Worm (Caenorhabditis elegans) whole organism, L2 larva: ENCODE measurements around the gene trm-1.

Source experiments
- F13H6.1 ChIP-seq: sonication (generic microtip); optimal IDR thresholded peaks from 2 replicates; lab custom pipeline; 2016; ENCODE audit warnings: missing genetic modification characterization, missing compliant biosample characterization
- ama-1 ChIP-seq: fragments of 150-350 bp; optimal IDR thresholded peaks from 2 replicates; lab custom pipeline; 2018; ENCODE audit warnings: inconsistent platforms
- ceh-16 ChIP-seq: fragments of 150-350 bp; optimal IDR thresholded peaks from 2 replicates; lab custom pipeline; 2014; ENCODE audit warnings: missing biosample characterization, missing genetic modification characterization
- egl-27 ChIP-seq: sonication (generic microtip); optimal IDR thresholded peaks from 3 replicates; lab custom pipeline; 2017; ENCODE audit warnings: missing biosample characterization, missing genetic modification reagents, missing genetic modification characterization
- elt-1 ChIP-seq: fragments of 150-350 bp; optimal IDR thresholded peaks from 2 replicates; lab custom pipeline; 2014; ENCODE audit warnings: missing biosample characterization, missing genetic modification characterization
- lin-13 ChIP-seq: fragments of 150-350 bp; optimal IDR thresholded peaks from 2 replicates; lab custom pipeline; 2014; ENCODE audit warnings: missing biosample characterization, missing genetic modification reagents, missing genetic modification characterization
- mab-5 ChIP-seq: fragments of 150-350 bp; optimal IDR thresholded peaks from 2 replicates; lab custom pipeline; 2014; ENCODE audit warnings: missing biosample characterization, missing genetic modification characterization
- nhr-10 ChIP-seq: sonication (generic microtip); optimal IDR thresholded peaks from 2 replicates; lab custom pipeline; 2017; ENCODE audit warnings: missing biosample characterization, missing genetic modification characterization
- nhr-11 ChIP-seq: fragments of 150-350 bp; optimal IDR thresholded peaks from 2 replicates; lab custom pipeline; 2014; ENCODE audit warnings: missing biosample characterization, missing genetic modification characterization
- nhr-12 ChIP-seq: fragments of 150-350 bp; optimal IDR thresholded peaks from 2 replicates; lab custom pipeline; 2014; ENCODE audit warnings: missing biosample characterization, missing genetic modification characterization
- unc-55 ChIP-seq: fragments of 150-350 bp; sonication (generic microtip); optimal IDR thresholded peaks from 3 replicates; lab custom pipeline; 2014; ENCODE audit warnings: missing biosample characterization, missing genetic modification reagents, missing genetic modification characterization
- unc-62 ChIP-seq: fragments of 150-350 bp; optimal IDR thresholded peaks from 2 replicates; lab custom pipeline; 2014; ENCODE audit warnings: missing biosample characterization, missing genetic modification reagents, missing genetic modification characterization

DNA sequence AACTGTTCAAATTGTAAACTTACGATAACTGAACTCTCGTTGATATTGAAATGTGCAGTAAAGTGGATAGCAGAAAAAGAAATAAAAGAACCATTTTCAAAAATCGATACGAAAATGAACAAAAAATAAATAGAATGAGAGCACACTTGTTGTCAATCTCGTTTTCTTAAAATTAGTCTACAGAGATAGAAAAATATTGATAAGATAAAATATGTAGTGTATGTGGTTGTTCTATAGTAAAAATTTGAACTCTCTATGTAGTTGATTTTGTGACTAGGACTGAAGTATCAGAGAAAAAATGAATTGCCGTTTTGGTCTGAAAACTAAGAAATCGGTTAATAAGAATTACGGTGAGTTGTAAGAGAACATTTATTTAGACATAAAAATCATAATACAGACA is 14.1 kb downstream of the trm-1 start, which contains the start of gene cest-2.1:
- TF ChIP-seq ama-1 (lab: Kevin White, UChicago) (no peak), mab-5 (no peak), unc-62 (GFP tag; lab: Kevin White, UChicago) (no peak), nhr-12 (tag; lab: Kevin White, UChicago) (no peak), nhr-10 (tag; lab: Kevin White, UChicago) (no peak), F13H6.1 (tag; lab: Kevin White, UChicago) (no peak), elt-1 (no peak), ceh-16 (tag; lab: Kevin White, UChicago) (no peak), nhr-11 (no peak), unc-55 (GFP tag; lab: Kevin White, UChicago) (no peak), egl-27 (tag; lab: Kevin White, UChicago) (no peak), lin-13 (GFP tag; lab: Kevin White, UChicago) (no peak)
